Fruit fly (Drosophila melanogaster) whole organism, embryonic: ENCODE results near the gene Ptp99A.

Experiments used
- CG10209 ChIP-seq: fragments of 200-800 bp; sonication (Bioruptor generic); optimal IDR thresholded peaks from 3 replicates; lab custom pipeline; 2017; ENCODE audit warnings: missing biosample characterization, mild to moderate bottlenecking, missing genetic modification characterization, missing genetic modification reagents
- CG10543 ChIP-seq: fragments of 200-800 bp; sonication (Bioruptor generic); optimal IDR thresholded peaks from 3 replicates; lab custom pipeline; 2017; ENCODE audit warnings: missing biosample characterization, mild to moderate bottlenecking, missing genetic modification characterization, moderate library complexity
- CG12659 ChIP-seq: fragments of 200-800 bp; sonication (Bioruptor generic); optimal IDR thresholded peaks from 3 replicates; lab custom pipeline; 2017; ENCODE audit warnings: mild to moderate bottlenecking, missing biosample characterization, missing genetic modification reagents, missing genetic modification characterization
- CG13624 ChIP-seq: fragments of 200-800 bp; sonication (Bioruptor generic); optimal IDR thresholded peaks from 2 replicates; lab custom pipeline; 2016; ENCODE audit warnings: missing biosample characterization, missing genetic modification characterization
- CG14014 ChIP-seq: fragments of 200-800 bp; sonication (Bioruptor generic); IDR thresholded peaks from 2 replicates; pipeline ENCODE4 v1.3.6; 2022; ENCODE audit warnings: missing biosample characterization, missing genetic modification characterization
- CG14050 ChIP-seq: fragments of 200-800 bp; sonication (Bioruptor generic); IDR thresholded peaks from 3 replicates; pipeline ENCODE4 v1.3.6; 2022; ENCODE audit warnings: missing biosample characterization, missing genetic modification characterization
- CG14441 ChIP-seq: fragments of 200-800 bp; sonication (Bioruptor generic); IDR thresholded peaks from 2 replicates; pipeline ENCODE4 v1.3.6; 2022; ENCODE audit warnings: missing biosample characterization, missing genetic modification characterization
- CG1529 ChIP-seq: fragments of 200-800 bp; sonication (Bioruptor generic); optimal IDR thresholded peaks from 3 replicates; lab custom pipeline; 2018; ENCODE audit warnings: missing biosample characterization, missing genetic modification characterization
- CG17186 ChIP-seq: fragments of 200-800 bp; sonication (Bioruptor generic); optimal IDR thresholded peaks from 3 replicates; lab custom pipeline; 2017; ENCODE audit warnings: missing biosample characterization, missing genetic modification reagents, missing genetic modification characterization
- CG17328 ChIP-seq: fragments of 200-800 bp; sonication (Bioruptor generic); IDR thresholded peaks from 2 replicates; pipeline ENCODE4 v1.3.6; 2022; ENCODE audit warnings: missing biosample characterization, missing genetic modification characterization
- CG2712 ChIP-seq: fragments of 200-800 bp; optimal IDR thresholded peaks from 3 replicates; lab custom pipeline; 2019; ENCODE audit warnings: missing biosample characterization, mild to moderate bottlenecking, missing genetic modification characterization, moderate library complexity
- CG31224 ChIP-seq: fragments of 200-800 bp; sonication (Bioruptor generic); IDR thresholded peaks from 2 replicates; pipeline ENCODE4 v1.3.6; 2022; ENCODE audit warnings: missing biosample characterization, missing genetic modification characterization
- CG31388 ChIP-seq: fragments of 200-800 bp; sonication (Bioruptor generic); optimal IDR thresholded peaks from 2 replicates; lab custom pipeline; 2016; ENCODE audit warnings: missing biosample characterization, missing genetic modification characterization
- CG5245 ChIP-seq: fragments of 200-800 bp; sonication (Bioruptor generic); optimal IDR thresholded peaks from 3 replicates; lab custom pipeline; 2016; ENCODE audit warnings: missing biosample characterization, missing genetic modification characterization
- CG6791 ChIP-seq: fragments of 200-800 bp; sonication (Bioruptor generic); IDR thresholded peaks from 3 replicates; pipeline ENCODE4 v1.3.6; 2022; ENCODE audit warnings: missing biosample characterization, missing genetic modification characterization; ENCODE audit not compliant: partially characterized antibody
- CG6813 ChIP-seq: fragments of 200-800 bp; sonication (Bioruptor generic); optimal IDR thresholded peaks from 2 replicates; lab custom pipeline; 2017; ENCODE audit warnings: missing biosample characterization, missing genetic modification characterization, mild to moderate bottlenecking, moderate library complexity, missing genetic modification reagents
- CG7745 ChIP-seq: fragments of 200-800 bp; sonication (Bioruptor generic); optimal IDR thresholded peaks from 2 replicates; lab custom pipeline; 2018; ENCODE audit warnings: missing biosample characterization, mild to moderate bottlenecking, missing genetic modification characterization, moderate library complexity
- CoRest ChIP-seq: fragments of 200-800 bp; sonication (Bioruptor generic); optimal IDR thresholded peaks from 3 replicates; lab custom pipeline; 2018; ENCODE audit warnings: missing biosample characterization, mild to moderate bottlenecking, missing genetic modification characterization, moderate library complexity
- Dip2 ChIP-seq: fragments of 200-800 bp; sonication (Bioruptor generic); IDR thresholded peaks from 2 replicates; pipeline ENCODE4 v1.3.6; 2022; ENCODE audit warnings: missing biosample characterization, missing genetic modification characterization
- Dp ChIP-seq: fragments of 200-800 bp; sonication (Bioruptor generic); optimal IDR thresholded peaks from 2 replicates; lab custom pipeline; 2018; ENCODE audit warnings: missing biosample characterization, mild to moderate bottlenecking, missing genetic modification characterization, moderate library complexity
- HLH4C ChIP-seq: fragments of 200-800 bp; sonication (Bioruptor generic); IDR thresholded peaks from 3 replicates; pipeline ENCODE4 v1.3.6; 2022; ENCODE audit warnings: missing biosample characterization, missing genetic modification characterization; ENCODE audit not compliant: partially characterized antibody
- Hand ChIP-seq: fragments of 200-800 bp; sonication (Bioruptor generic); optimal IDR thresholded peaks from 2 replicates; lab custom pipeline; 2017; ENCODE audit warnings: mild to moderate bottlenecking, missing biosample characterization, missing genetic modification reagents, missing genetic modification characterization
- HmgZ ChIP-seq: fragments of 200-800 bp; sonication (Bioruptor generic); optimal IDR thresholded peaks from 2 replicates; lab custom pipeline; 2018; ENCODE audit warnings: missing biosample characterization, mild to moderate bottlenecking, missing genetic modification characterization
- Hmx ChIP-seq: fragments of 200-800 bp; sonication (Bioruptor generic); optimal IDR thresholded peaks from 2 replicates; lab custom pipeline; 2016; ENCODE audit warnings: missing biosample characterization, missing genetic modification characterization
- Hr51 ChIP-seq, 2 experiments: fragments of 200-800 bp; sonication (Bioruptor generic); optimal IDR thresholded peaks; 2 replicates in 1 of 2; 3 replicates in 1 of 2; lab custom pipeline; 2016 to 2018; ENCODE audit warnings: missing biosample characterization in 2 of 2, missing genetic modification characterization in 2 of 2, mild to moderate bottlenecking in 1 of 2, moderate library complexity in 1 of 2
- Hsf ChIP-seq: fragments of 200-800 bp; sonication (Bioruptor generic); optimal IDR thresholded peaks from 3 replicates; lab custom pipeline; 2016; ENCODE audit warnings: missing biosample characterization, missing genetic modification characterization
- Jarid2 ChIP-seq: fragments of 200-800 bp; sonication (Bioruptor generic); optimal IDR thresholded peaks from 3 replicates; lab custom pipeline; 2017; ENCODE audit warnings: mild to moderate bottlenecking, missing biosample characterization, missing genetic modification reagents, missing genetic modification characterization
- Kr ChIP-seq: fragments of 200-800 bp; sonication (Bioruptor generic); optimal IDR thresholded peaks from 2 replicates; lab custom pipeline; 2017; ENCODE audit warnings: missing biosample characterization, mild to moderate bottlenecking, missing genetic modification characterization
- Lim3 ChIP-seq: fragments of 200-800 bp; sonication (Bioruptor generic); IDR thresholded peaks from 2 replicates; pipeline ENCODE4 v1.3.6; 2022; ENCODE audit warnings: missing biosample characterization, missing genetic modification characterization
- MBD-R2 ChIP-seq: fragments of 200-800 bp; sonication (Bioruptor generic); IDR thresholded peaks from 2 replicates; pipeline ENCODE4 v1.3.6; 2022; ENCODE audit warnings: missing biosample characterization, missing genetic modification characterization
- NK7.1 ChIP-seq: fragments of 200-800 bp; sonication (Bioruptor generic); optimal IDR thresholded peaks from 3 replicates; lab custom pipeline; 2016; ENCODE audit warnings: missing biosample characterization, missing genetic modification characterization
- Nf-YC ChIP-seq: fragments of 200-800 bp; optimal IDR thresholded peaks from 3 replicates; lab custom pipeline; 2019; ENCODE audit warnings: missing biosample characterization, mild to moderate bottlenecking, missing genetic modification characterization, moderate library complexity
- Oaz ChIP-seq: fragments of 200-800 bp; sonication (Bioruptor generic); IDR thresholded peaks from 2 replicates; pipeline ENCODE4 v1.3.6; 2022; ENCODE audit warnings: missing biosample characterization, missing genetic modification characterization
- Rx ChIP-seq: fragments of 200-800 bp; sonication (Bioruptor generic); IDR thresholded peaks from 2 replicates; pipeline ENCODE4 v1.3.6; 2022; ENCODE audit warnings: missing biosample characterization, missing genetic modification characterization
- Six4 ChIP-seq: fragments of 200-800 bp; sonication (Bioruptor generic); optimal IDR thresholded peaks from 2 replicates; lab custom pipeline; 2016; ENCODE audit warnings: missing biosample characterization, missing genetic modification characterization
- Sox100B ChIP-seq: fragments of 200-800 bp; sonication (Bioruptor generic); optimal IDR thresholded peaks from 3 replicates; lab custom pipeline; 2018; ENCODE audit warnings: missing biosample characterization, mild to moderate bottlenecking, missing genetic modification characterization
- Sox102F ChIP-seq: fragments of 200-800 bp; sonication (Bioruptor generic); optimal IDR thresholded peaks from 2 replicates; lab custom pipeline; 2018; ENCODE audit warnings: missing biosample characterization, mild to moderate bottlenecking, missing genetic modification characterization, moderate library complexity
- Spps ChIP-seq: fragments of 200-800 bp; sonication (Bioruptor generic); optimal IDR thresholded peaks from 2 replicates; lab custom pipeline; 2018; ENCODE audit warnings: missing biosample characterization, mild to moderate bottlenecking, missing genetic modification characterization
- bsh ChIP-seq, 2 experiments: fragments of 200-800 bp; sonication (Bioruptor generic); optimal IDR thresholded peaks; 2 replicates each; lab custom pipeline; 2017 to 2018; ENCODE audit warnings: mild to moderate bottlenecking in 2 of 2, missing biosample characterization in 2 of 2, missing genetic modification characterization in 2 of 2, moderate library complexity in 1 of 2
- dimm ChIP-seq: fragments of 200-800 bp; sonication (Bioruptor generic); IDR thresholded peaks from 2 replicates; pipeline ENCODE4 v1.3.6; 2022; ENCODE audit warnings: missing biosample characterization, missing genetic modification characterization
- hth ChIP-seq: fragments of >200 bp; optimal IDR thresholded peaks from 2 replicates; lab custom pipeline; 2017; ENCODE audit warnings: inconsistent platforms
- kni ChIP-seq: fragments of 200-800 bp; sonication (Bioruptor generic); optimal IDR thresholded peaks from 3 replicates; lab custom pipeline; 2017; ENCODE audit warnings: mild to moderate bottlenecking, missing biosample characterization, missing genetic modification reagents, missing genetic modification characterization
- lola ChIP-seq, 3 experiments: fragments of >200 bp in 2 of 3; fragments of 200-800 bp in 1 of 3; sonication (Bioruptor generic) in 1 of 3; optimal IDR thresholded peaks; 2 replicates each; lab custom pipeline; 2017 to 2019; ENCODE audit warnings: missing biosample characterization in 3 of 3, missing genetic modification characterization in 3 of 3, mild to moderate bottlenecking in 1 of 3, moderate library complexity in 1 of 3
- nmo ChIP-seq: fragments of 200-800 bp; sonication (Bioruptor generic); optimal IDR thresholded peaks from 2 replicates; lab custom pipeline; 2018; ENCODE audit warnings: missing biosample characterization, mild to moderate bottlenecking, missing genetic modification characterization, moderate library complexity
- schlank ChIP-seq: fragments of 200-800 bp; sonication (Bioruptor generic); optimal IDR thresholded peaks from 2 replicates; lab custom pipeline; 2018; ENCODE audit warnings: missing biosample characterization, mild to moderate bottlenecking, missing genetic modification characterization
- tna ChIP-seq: fragments of 200-800 bp; sonication (Bioruptor generic); IDR thresholded peaks from 2 replicates; pipeline ENCODE4 v1.3.6; 2022; ENCODE audit warnings: missing biosample characterization, missing genetic modification characterization; ENCODE audit not compliant: partially characterized antibody
- trem ChIP-seq: fragments of 200-800 bp; optimal IDR thresholded peaks from 3 replicates; lab custom pipeline; 2019; ENCODE audit warnings: missing biosample characterization, mild to moderate bottlenecking, missing genetic modification characterization, moderate library complexity
- wor ChIP-seq: fragments of 200-800 bp; sonication (Bioruptor generic); IDR thresholded peaks from 2 replicates; pipeline ENCODE4 v1.3.6; 2022; ENCODE audit warnings: missing biosample characterization, missing genetic modification characterization
- z ChIP-seq: fragments of 200-800 bp; sonication (Bioruptor generic); IDR thresholded peaks from 3 replicates; pipeline ENCODE4 v1.3.6; 2022; ENCODE audit warnings: missing biosample characterization, missing genetic modification characterization

Gene Ptp99A

dm6 chr3R:29503406-29504116 is 126.1 kb downstream of the Ptp99A start, which contains the start of gene Trc8 (continued):
- TF ChIP-seq CG17186 (GFP tag; lab: Kevin White, UChicago) (peak; percentile 69), Dp (peak; percentile 98), bsh (GFP tag; optimal IDR thresholded peaks at IDR 0.05; lab: Kevin White, UChicago) (no peak), Hr51 (GFP tag; optimal IDR thresholded peaks at IDR 0.05; lab: Kevin White, UChicago) (no peak), CG14050 (GFP tag; lab: Robert Waterston, UW) (no peak), HLH4C (GFP tag; lab: Robert Waterston, UW) (peak; percentile 89), CG31388 (GFP tag; lab: Kevin White, UChicago) (no peak), Jarid2 (GFP tag; lab: Kevin White, UChicago) (no peak), CG14441 (GFP tag; lab: Robert Waterston, UW) (0 out of 2 replicates have a peak, but pooled peaks have one; percentile 24), Hmx (GFP tag; lab: Kevin White, UChicago) (no peak), z (GFP tag; lab: Robert Waterston, UW) (no peak), CG5245 (GFP tag; lab: Kevin White, UChicago) (no peak), Kr (GFP tag; lab: Kevin White, UChicago) (no peak), lola (GFP tag; optimal IDR thresholded peaks at IDR 0.05; lab: Kevin White, UChicago) (peak in 1 of 3 experiments; percentile 6), Sox102F (GFP tag; lab: Kevin White, UChicago) (no peak), Rx (GFP tag; lab: Robert Waterston, UW) (no peak), CG10209 (GFP tag; lab: Kevin White, UChicago) (no peak), MBD-R2 (GFP tag; lab: Robert Waterston, UW) (peak; percentile 83), Spps (no peak), Dip2 (no peak), CG6813 (GFP tag; lab: Kevin White, UChicago) (no peak), Lim3 (GFP tag; lab: Robert Waterston, UW) (no peak), CG1529 (no peak), hth (no peak), Hsf (no peak), CG14014 (no peak), nmo (GFP tag; lab: Kevin White, UChicago) (peak; percentile 36), CG6791 (peak; percentile 87), CG12659 (GFP tag; lab: Kevin White, UChicago) (peak; percentile 38), Oaz (no peak), CG7745 (tag; lab: Kevin White, UChicago) (no peak), NK7.1 (GFP tag; lab: Kevin White, UChicago) (no peak), tna (GFP tag; lab: Robert Waterston, UW) (peak; percentile 90), HmgZ (tag; lab: Kevin White, UChicago) (peak; percentile 34), dimm (GFP tag; lab: Robert Waterston, UW) (no peak), CoRest (tag; lab: Kevin White, UChicago) (peak; percentile 20), CG13624 (GFP tag; lab: Kevin White, UChicago) (peak; percentile 46), kni (GFP tag; lab: Kevin White, UChicago) (no peak), trem (peak; percentile 49), Six4 (no peak), CG10543 (GFP tag; lab: Kevin White, UChicago) (no peak), Nf-YC (peak; percentile 9), CG17328 (GFP tag; lab: Robert Waterston, UW) (no peak), Hand (no peak), Sox100B (GFP tag; lab: Kevin White, UChicago) (no peak), CG2712 (tag; lab: Kevin White, UChicago) (no peak), schlank (tag; lab: Kevin White, UChicago) (no peak), CG31224 (no peak), wor (GFP tag; lab: Robert Waterston, UW) (no peak)
